Fruit fly (Drosophila melanogaster): ENCODE results near the gene nyo.

The nyo gene

dm6 chr3R:31548766-31549510 lies 6.1 kb downstream of the nyo start (continued):
- TF ChIP-seq CG4707 (GFP tag; optimal IDR thresholded peaks at IDR 0.05), result peak; percentile 22
- TF ChIP-seq dysf (GFP tag; IDR thresholded peaks at IDR 0.05), result no peak
- no peak for TF ChIP-seq CG3838 (GFP tag; optimal IDR thresholded peaks at IDR 0.05)
- no peak for TF ChIP-seq H15 (GFP tag; IDR thresholded peaks at IDR 0.05)
- peak; percentile 40 for TF ChIP-seq ATbp (GFP tag; optimal IDR thresholded peaks at IDR 0.05)
- peak in 1 of 2 experiments; percentile 67 for TF ChIP-seq tll (GFP tag; optimal IDR thresholded peaks at IDR 0.05)
- TF ChIP-seq tgo (GFP tag; IDR thresholded peaks at IDR 0.05), result no peak
- TF ChIP-seq klu (GFP tag; IDR thresholded peaks at IDR 0.05), result no peak
- TF ChIP-seq bbx (GFP tag; IDR thresholded peaks at IDR 0.05; ENCODE audit: partially characterized antibody), result no peak
- TF ChIP-seq CG4282 (GFP tag; optimal IDR thresholded peaks at IDR 0.05), result no peak
- no peak for TF ChIP-seq CG10147 (GFP tag; optimal IDR thresholded peaks at IDR 0.05)
- TF ChIP-seq CG13123 (GFP tag; optimal IDR thresholded peaks at IDR 0.05), result no peak
- no peak for TF ChIP-seq pita (GFP tag; optimal IDR thresholded peaks at IDR 0.05)
- TF ChIP-seq ems (GFP tag; optimal IDR thresholded peaks at IDR 0.05), result no peak
- no peak for TF ChIP-seq Aef1 (GFP tag; IDR thresholded peaks at IDR 0.05)
- TF ChIP-seq crp (GFP tag; optimal IDR thresholded peaks at IDR 0.05), result no peak
- no peak for TF ChIP-seq TFAM (GFP tag; optimal IDR thresholded peaks at IDR 0.05)
- no peak for TF ChIP-seq MESR4 (GFP tag; optimal IDR thresholded peaks at IDR 0.05)
- no peak for TF ChIP-seq tup (GFP tag; optimal IDR thresholded peaks at IDR 0.05)
- no peak for TF ChIP-seq CG8359 (GFP tag; optimal IDR thresholded peaks at IDR 0.05; ENCODE audit: borderline replicate concordance)
- TF ChIP-seq CG3281 (GFP tag; optimal IDR thresholded peaks at IDR 0.05), result no peak
- no peak for TF ChIP-seq Atf6 (GFP tag; IDR thresholded peaks at IDR 0.05)
- no peak for TF ChIP-seq Nf-YC (tag; optimal IDR thresholded peaks at IDR 0.05)
- TF ChIP-seq B-H2 (GFP tag; optimal IDR thresholded peaks at IDR 0.05), result no peak
- no peak for TF ChIP-seq HHEX (GFP tag; optimal IDR thresholded peaks at IDR 0.05)
- peak; percentile 36 for TF ChIP-seq CG8924 (tag; optimal IDR thresholded peaks at IDR 0.05)
- TF ChIP-seq CG8944 (GFP tag; optimal IDR thresholded peaks at IDR 0.05), result no peak
- TF ChIP-seq CG10209 (GFP tag; optimal IDR thresholded peaks at IDR 0.05), result no peak
- no peak for TF ChIP-seq trem (tag; optimal IDR thresholded peaks at IDR 0.05)
- TF ChIP-seq CG3065 (GFP tag; optimal IDR thresholded peaks at IDR 0.05), result no peak
- no peak for TF ChIP-seq Tbp (GFP tag; optimal IDR thresholded peaks at IDR 0.05)
- TF ChIP-seq CG4617 (GFP tag; optimal IDR thresholded peaks at IDR 0.05; ENCODE audit: borderline replicate concordance), result no peak
- TF ChIP-seq rib (GFP tag; IDR thresholded peaks at IDR 0.05), result no peak
- no peak for TF ChIP-seq grau (tag; optimal IDR thresholded peaks at IDR 0.05)
- TF ChIP-seq ara (GFP tag; IDR thresholded peaks at IDR 0.05), result no peak
- no peak for TF ChIP-seq Dek (tag; optimal IDR thresholded peaks at IDR 0.05)
- no peak for TF ChIP-seq CG9876 (GFP tag; optimal IDR thresholded peaks at IDR 0.05)
- no peak for TF ChIP-seq Dfd (GFP tag; optimal IDR thresholded peaks at IDR 0.05)
- no peak for TF ChIP-seq zfh1 (GFP tag; IDR thresholded peaks at IDR 0.05)
- no peak for TF ChIP-seq CG7987 (GFP tag; optimal IDR thresholded peaks at IDR 0.05)
- peak; percentile 59 for TF ChIP-seq ac (GFP tag; optimal IDR thresholded peaks at IDR 0.05)
- no peak for TF ChIP-seq chif (GFP tag; optimal IDR thresholded peaks at IDR 0.05)
- no peak for TF ChIP-seq Spps (tag; optimal IDR thresholded peaks at IDR 0.05)
- TF ChIP-seq CG2116 (GFP tag; optimal IDR thresholded peaks at IDR 0.05), result no peak
- no peak for TF ChIP-seq usp (GFP tag; optimal IDR thresholded peaks at IDR 0.05)
- no peak for TF ChIP-seq BtbVII (GFP tag; optimal IDR thresholded peaks at IDR 0.05)
- no peak for TF ChIP-seq crc (GFP tag; optimal IDR thresholded peaks at IDR 0.05)
- no peak for TF ChIP-seq B-H1 (GFP tag; IDR thresholded peaks at IDR 0.05)
- no peak for TF ChIP-seq peb (GFP tag; IDR thresholded peaks at IDR 0.05)
- no peak for TF ChIP-seq H2.0 (GFP tag; IDR thresholded peaks at IDR 0.05)

Data from whole organism, embryonic.